Worm (Caenorhabditis elegans): ENCODE results near the gene srap-1.

The srap-1 gene

ce11 chrII:11170495-11170894 lies 32.5 kb upstream of the srap-1 start:
- peak; percentile 65 for TF ChIP-seq mcd-1 (GFP tag; IDR thresholded peaks at IDR 0.05)

- TF ChIP-seq let-607 (tag; optimal IDR thresholded peaks at IDR 0.05) (peak in 1 of 2 experiments; percentile 74), egl-44 (GFP tag; IDR thresholded peaks at IDR 0.05) (no peak), madf-8 (GFP tag; conservative IDR thresholded peaks at IDR 0.05) (no peak), gei-17 (GFP tag; optimal IDR thresholded peaks at IDR 0.05) (no peak), mcd-1 (GFP tag; IDR thresholded peaks at IDR 0.05) (peak; percentile 59), madf-6 (GFP tag; IDR thresholded peaks at IDR 0.05) (no peak)
These were observed 27.7 kb upstream of the srap-1 start for ce11 chrII:11175347-11175746.

- TF ChIP-seq mcd-1 (GFP tag; IDR thresholded peaks at IDR 0.05): peak; percentile 36; the same call in 1 of the 2 replicates
- no peak for TF ChIP-seq nfya-1 (tag; optimal IDR thresholded peaks at IDR 0.05; ENCODE audit: borderline replicate concordance, insufficient read depth)
- 0 out of 2 replicates have a peak, but pooled peaks have one; percentile 18 for TF ChIP-seq K11D2.4 (GFP tag; IDR thresholded peaks at IDR 0.05)
- no peak for TF ChIP-seq nhr-90 (tag; optimal IDR thresholded peaks at IDR 0.05)
- no peak for TF ChIP-seq F22D6.2 (tag; optimal IDR thresholded peaks at IDR 0.05)
- TF ChIP-seq cebp-1 (GFP tag; IDR thresholded peaks at IDR 0.05): peak; percentile 53; the same call in 1 of the 2 replicates
- peak; percentile 69 for TF ChIP-seq cebp-1 (tag; optimal IDR thresholded peaks at IDR 0.05)
- TF ChIP-seq ceh-91 (GFP tag; IDR thresholded peaks at IDR 0.05): no peak
- no peak for TF ChIP-seq C17E4.6 (GFP tag; IDR thresholded peaks at IDR 0.05)
- TF ChIP-seq tlf-1 (GFP tag; optimal IDR thresholded peaks at IDR 0.05): no peak
- no peak for TF ChIP-seq ets-4 (GFP tag; optimal IDR thresholded peaks at IDR 0.05)
- TF ChIP-seq madf-6 (GFP tag; IDR thresholded peaks at IDR 0.05): no peak
- no peak for TF ChIP-seq lag-1 (GFP tag; IDR thresholded peaks at IDR 0.05)
- no peak for TF ChIP-seq attf-5 (GFP tag; optimal IDR thresholded peaks at IDR 0.05)
- no peak for TF ChIP-seq bed-2 (GFP tag; IDR thresholded peaks at IDR 0.05)
These were observed 26.6 kb upstream of the srap-1 start for ce11 chrII:11176441-11176840.

DNA sequence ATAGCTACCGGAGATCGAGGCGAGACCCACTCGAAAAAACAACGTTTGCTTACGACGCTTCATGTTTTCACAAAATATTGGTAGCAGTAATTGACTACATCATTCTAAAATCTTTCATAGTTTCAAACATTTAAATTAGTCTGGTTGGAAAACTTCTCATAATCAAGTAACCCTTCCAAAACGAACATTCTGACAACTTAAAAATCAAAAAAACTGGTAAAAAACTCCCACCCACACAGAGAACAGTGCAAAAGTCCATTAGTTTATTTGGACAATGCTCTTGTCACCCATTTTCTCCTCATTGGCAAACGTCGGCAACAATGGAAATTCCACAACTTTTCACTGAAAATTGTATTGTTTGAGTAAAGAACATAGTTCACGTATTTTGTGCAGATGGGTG lies 25.6 kb upstream of the srap-1 start, which contains the start of gene F37H8.6:
Gene F37H8.6 (minus strand): TSS at position 101 of the 400 bp plus-strand sequence.
- TF ChIP-seq ceh-79 (tag; optimal IDR thresholded peaks at IDR 0.05) (no peak), unc-62 (GFP tag; optimal IDR thresholded peaks at IDR 0.05) (no peak), snpc-3.4 (tag; optimal IDR thresholded peaks at IDR 0.05) (no peak)

ce11 chrII:11178737-11179136 lies 24.3 kb upstream of the srap-1 start:
- no peak for TF ChIP-seq Y53G8AR.9 (GFP tag; conservative IDR thresholded peaks at IDR 0.05)
- no peak for TF ChIP-seq sea-2 (GFP tag; IDR thresholded peaks at IDR 0.05)
- no peak for TF ChIP-seq mxl-1 (tag; optimal IDR thresholded peaks at IDR 0.05)
- no peak for TF ChIP-seq ceh-58 (GFP tag; IDR thresholded peaks at IDR 0.05)
- no peak for TF ChIP-seq egl-18 (GFP tag; IDR thresholded peaks at IDR 0.05)
- no peak for TF ChIP-seq lin-35 (GFP tag; optimal IDR thresholded peaks at IDR 0.05)
- TF ChIP-seq mel-28 (tag; optimal IDR thresholded peaks at IDR 0.05; ENCODE audit: borderline replicate concordance): no peak
- TF ChIP-seq ZK185.1 (tag; optimal IDR thresholded peaks at IDR 0.05; ENCODE audit: poor library complexity, severe bottlenecking): no peak
- no peak for TF ChIP-seq T26A5.8 (tag; optimal IDR thresholded peaks at IDR 0.05)
- no peak for TF ChIP-seq D2030.7 (GFP tag; IDR thresholded peaks at IDR 0.05)
- TF ChIP-seq zim-3 (tag; optimal IDR thresholded peaks at IDR 0.05): no peak
- no peak for TF ChIP-seq ceh-27 (GFP tag; optimal IDR thresholded peaks at IDR 0.05)
- TF ChIP-seq madf-6 (GFP tag; IDR thresholded peaks at IDR 0.05): no peak
- TF ChIP-seq dox-1 (GFP tag; IDR thresholded peaks at IDR 0.05): no peak
- TF ChIP-seq sdz-38 (tag; optimal IDR thresholded peaks at IDR 0.05): no peak
- TF ChIP-seq nhr-27 (tag; optimal IDR thresholded peaks at IDR 0.05): no peak
- TF ChIP-seq aptf-2 (GFP tag; conservative IDR thresholded peaks at IDR 0.05): no peak

Data from whole organism, young adult.